Fruit fly (Drosophila melanogaster) S2 (cell line): ENCODE measurements around the gene CG13898.

Experiments
- CG8478 ChIP-seq: fragments of >200 bp; optimal IDR thresholded peaks from 2 replicates; lab custom pipeline; 2018
- CTCF ChIP-seq, 2 experiments: fragments of >200 bp; optimal IDR thresholded peaks; 2 replicates each; lab custom pipeline; 2018

DNA sequence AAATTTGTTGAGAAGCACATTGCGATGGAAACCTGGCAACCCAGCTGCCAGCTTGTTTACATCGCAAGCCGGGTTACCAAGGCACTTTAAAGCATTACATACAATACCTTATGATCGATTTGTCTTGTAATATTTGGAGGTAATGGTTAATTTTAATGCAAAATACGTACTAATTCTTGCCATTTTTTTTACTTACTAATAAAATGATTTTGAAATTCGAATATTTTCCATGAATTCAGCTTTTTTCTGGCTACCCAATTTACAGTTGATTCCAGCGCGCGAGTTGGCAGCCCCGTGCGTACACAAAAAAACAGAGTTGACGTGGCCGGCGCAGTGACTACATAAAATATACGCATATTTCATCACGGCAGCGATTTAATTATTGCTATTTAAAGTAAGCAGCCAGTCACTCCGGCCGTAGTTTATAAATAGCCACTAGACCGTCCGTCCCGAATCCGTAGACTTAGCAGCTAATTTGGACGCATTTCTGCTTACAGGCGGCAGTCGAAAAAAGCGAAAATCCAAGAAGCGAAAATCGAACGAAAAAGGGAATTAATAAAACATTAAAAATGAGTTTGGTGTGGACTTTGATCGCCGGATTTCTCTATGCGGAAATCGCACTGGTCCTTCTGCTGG is 33.8 kb upstream of the CG13898 start, which contains the start of the genes CG13901 and CG13887:
- TF ChIP-seq CG8478 (lab: Kevin White, UChicago), result no peak
- peak in 1 of 2 experiments; percentile 2 for TF ChIP-seq CTCF (optimal IDR thresholded peaks at IDR 0.05; lab: Kevin White, UChicago)
